Worm (Caenorhabditis elegans) whole organism, young adult: ENCODE results near the gene AH6.3.

ENCODE experiments used
- B0019.2 ChIP-seq: fragments of 200-800 bp; sonication (Bioruptor generic); conservative IDR thresholded peaks from 2 replicates; pipeline ENCODE4 v1.3.6; 2022; ENCODE audit warnings: missing genetic modification reagents, missing genetic modification characterization, missing compliant biosample characterization
- C06A6.2 ChIP-seq: fragments of 200-800 bp; sonication (Bioruptor generic); conservative IDR thresholded peaks from 2 replicates; pipeline ENCODE4 v1.3.6; 2022; ENCODE audit warnings: missing genetic modification characterization, missing compliant biosample characterization
- F23B12.7 ChIP-seq: sonication (generic microtip); optimal IDR thresholded peaks from 2 replicates; lab custom pipeline; 2017; ENCODE audit warnings: missing genetic modification characterization, mild to moderate bottlenecking, missing compliant biosample characterization, antibody characterized with exemption, moderate library complexity; ENCODE audit not compliant: insufficient read depth
- F39B2.1 ChIP-seq: fragments of 200-800 bp; sonication (Bioruptor generic); IDR thresholded peaks from 2 replicates; pipeline ENCODE4 v1.3.6; 2022; ENCODE audit warnings: missing genetic modification reagents, missing genetic modification characterization, missing compliant biosample characterization
- K11D2.4 ChIP-seq: fragments of 200-800 bp; sonication (Bioruptor generic); IDR thresholded peaks from 2 replicates; pipeline ENCODE4 v1.3.6; 2022; ENCODE audit warnings: missing genetic modification reagents, missing genetic modification characterization, missing compliant biosample characterization
- T07F8.4 ChIP-seq: sonication (generic microtip); optimal IDR thresholded peaks from 2 replicates; lab custom pipeline; 2016; ENCODE audit warnings: mild to moderate bottlenecking, missing genetic modification characterization, moderate library complexity, missing compliant biosample characterization
- ama-1 ChIP-seq, 3 experiments: fragments of 150-350 bp in 1 of 3; sonication (generic microtip) in 2 of 3; optimal IDR thresholded peaks; 2 replicates each; lab custom pipeline; 2014 to 2018; ENCODE audit warnings: missing biosample characterization in 2 of 3, missing genetic modification characterization in 2 of 3, missing genetic modification reagents in 2 of 3
- atf-7 ChIP-seq: sonication (generic microtip); optimal IDR thresholded peaks from 2 replicates; lab custom pipeline; 2017; ENCODE audit warnings: mild to moderate bottlenecking, missing genetic modification characterization, missing compliant biosample characterization
- athp-1 ChIP-seq: sonication (generic microtip); optimal IDR thresholded peaks from 2 replicates; lab custom pipeline; 2017; ENCODE audit warnings: mild to moderate bottlenecking, missing genetic modification characterization, missing compliant biosample characterization
- attf-3 ChIP-seq: fragments of 200-800 bp; sonication (Bioruptor generic); conservative IDR thresholded peaks from 2 replicates; pipeline ENCODE4 v1.3.6; 2022; ENCODE audit warnings: missing genetic modification reagents, missing genetic modification characterization, missing compliant biosample characterization
- attf-6 ChIP-seq: fragments of 200-800 bp; sonication (Bioruptor generic); IDR thresholded peaks from 2 replicates; pipeline ENCODE4 v1.3.6; 2022; ENCODE audit warnings: missing genetic modification reagents, missing genetic modification characterization, missing compliant biosample characterization
- bed-1 ChIP-seq: fragments of 200-800 bp; sonication (Bioruptor generic); IDR thresholded peaks from 2 replicates; pipeline ENCODE4 v1.3.6; 2022; ENCODE audit warnings: missing genetic modification reagents, missing genetic modification characterization, missing compliant biosample characterization
- bed-2 ChIP-seq: fragments of 200-800 bp; sonication (Bioruptor generic); IDR thresholded peaks from 2 replicates; pipeline ENCODE4 v1.3.6; 2022; ENCODE audit warnings: missing genetic modification reagents, missing genetic modification characterization, missing compliant biosample characterization
- ccch-3 ChIP-seq: fragments of 200-800 bp; sonication (Bioruptor generic); optimal IDR thresholded peaks from 2 replicates; lab custom pipeline; 2018; ENCODE audit warnings: mild to moderate bottlenecking, missing genetic modification characterization, missing compliant biosample characterization
- cebp-1 ChIP-seq, 2 experiments: fragments of 200-800 bp in 1 of 2; sonication (Bioruptor generic) in 1 of 2; sonication (generic microtip) in 1 of 2; IDR thresholded peaks in 1 of 2; optimal IDR thresholded peaks in 1 of 2; 2 replicates each; pipeline versions ENCODE4 v1.3.6 to Lab custom; 2017 to 2022; ENCODE audit warnings: missing compliant biosample characterization in 2 of 2, missing genetic modification characterization in 2 of 2, mild to moderate bottlenecking in 1 of 2, missing genetic modification reagents in 1 of 2, moderate library complexity in 1 of 2
- ceh-100 ChIP-seq: fragments of 200-800 bp; sonication (Bioruptor generic); IDR thresholded peaks from 2 replicates; pipeline ENCODE4 v1.3.6; 2022; ENCODE audit warnings: missing genetic modification reagents, missing genetic modification characterization, missing compliant biosample characterization
- ceh-27 ChIP-seq: fragments of 200-800 bp; sonication (Bioruptor generic); optimal IDR thresholded peaks from 2 replicates; lab custom pipeline; 2018; ENCODE audit warnings: mild to moderate bottlenecking, missing genetic modification characterization, moderate library complexity, missing compliant biosample characterization
- die-1 ChIP-seq: sonication (generic microtip); optimal IDR thresholded peaks from 2 replicates; lab custom pipeline; 2016; ENCODE audit warnings: missing genotype, mild to moderate bottlenecking, missing genetic modification characterization, missing compliant biosample characterization
- dox-1 ChIP-seq: fragments of 200-800 bp; sonication (Bioruptor generic); IDR thresholded peaks from 2 replicates; pipeline ENCODE4 v1.3.6; 2022; ENCODE audit warnings: missing genetic modification reagents, missing genetic modification characterization, missing compliant biosample characterization
- dpl-1 ChIP-seq: fragments of 150-350 bp; optimal IDR thresholded peaks from 2 replicates; lab custom pipeline; 2014; ENCODE audit warnings: missing biosample characterization, missing genetic modification reagents, missing genetic modification characterization
- efl-1 ChIP-seq: fragments of 150-350 bp; optimal IDR thresholded peaks from 2 replicates; lab custom pipeline; 2014; ENCODE audit warnings: missing biosample characterization, missing genetic modification reagents, missing genetic modification characterization
- egl-44 ChIP-seq: fragments of 200-800 bp; sonication (Bioruptor generic); IDR thresholded peaks from 2 replicates; pipeline ENCODE4 v1.3.6; 2022; ENCODE audit warnings: missing genetic modification reagents, missing genetic modification characterization, missing compliant biosample characterization
- him-1 ChIP-seq: sonication (generic microtip); optimal IDR thresholded peaks from 2 replicates; lab custom pipeline; 2016; ENCODE audit warnings: missing genotype, missing genetic modification reagents, missing genetic modification characterization, missing compliant biosample characterization
- hmg-1.2 ChIP-seq: fragments of 200-800 bp; sonication (Bioruptor generic); IDR thresholded peaks from 2 replicates; pipeline ENCODE4 v1.3.6; 2022; ENCODE audit warnings: missing genetic modification reagents, missing genetic modification characterization, missing compliant biosample characterization
- let-526 ChIP-seq: fragments of 200-800 bp; sonication (Bioruptor generic); IDR thresholded peaks from 2 replicates; pipeline ENCODE4 v1.3.6; 2022; ENCODE audit warnings: missing genetic modification reagents, missing genetic modification characterization, missing compliant biosample characterization
- lin-35 ChIP-seq, 3 experiments: fragments of 150-350 bp in 2 of 3; sonication (generic microtip) in 1 of 3; optimal IDR thresholded peaks; 2 replicates each; lab custom pipeline; 2014 to 2018; ENCODE audit warnings: missing biosample characterization in 3 of 3, missing genetic modification characterization in 3 of 3, missing genetic modification reagents in 3 of 3
- lin-40 ChIP-seq: sonication (generic microtip); optimal IDR thresholded peaks from 2 replicates; lab custom pipeline; 2016; ENCODE audit warnings: missing genetic modification characterization, mild to moderate bottlenecking, missing compliant biosample characterization, missing genotype, missing genetic modification reagents
- madf-6 ChIP-seq: fragments of 200-800 bp; sonication (Bioruptor generic); IDR thresholded peaks from 2 replicates; pipeline ENCODE4 v1.3.6; 2022; ENCODE audit warnings: missing genetic modification reagents, missing genetic modification characterization, missing compliant biosample characterization
- nhr-80 ChIP-seq: sonication (generic microtip); optimal IDR thresholded peaks from 2 replicates; lab custom pipeline; 2016; ENCODE audit warnings: missing genetic modification characterization, missing compliant biosample characterization
- pha-4 ChIP-seq: fragments of 150-350 bp; sonication (generic microtip); optimal IDR thresholded peaks from 2 replicates; lab custom pipeline; 2014; ENCODE audit warnings: missing biosample characterization, missing genetic modification reagents, missing genetic modification characterization
- rec-8 ChIP-seq, 2 experiments: sonication (generic microtip); optimal IDR thresholded peaks; 2 replicates each; lab custom pipeline; 2016; ENCODE audit warnings: mild to moderate bottlenecking in 2 of 2, missing genetic modification characterization in 2 of 2, missing genetic modification reagents in 2 of 2, missing genotype in 2 of 2, missing biosample characterization in 1 of 2, missing compliant biosample characterization in 1 of 2, moderate library complexity in 1 of 2
- sea-2 ChIP-seq: fragments of 200-800 bp; sonication (Bioruptor generic); IDR thresholded peaks from 2 replicates; pipeline ENCODE4 v1.3.6; 2022; ENCODE audit warnings: missing genetic modification characterization, missing compliant biosample characterization
- somi-1 ChIP-seq: fragments of 200-800 bp; sonication (Bioruptor generic); optimal IDR thresholded peaks from 2 replicates; lab custom pipeline; 2018; ENCODE audit warnings: mild to moderate bottlenecking, missing genetic modification characterization, missing compliant biosample characterization
- tbp1 ChIP-seq: fragments of 200-800 bp; sonication (Bioruptor generic); optimal IDR thresholded peaks from 2 replicates; lab custom pipeline; 2018; ENCODE audit warnings: mild to moderate bottlenecking, missing genetic modification characterization, missing compliant biosample characterization
- unc-62 ChIP-seq: fragments of 150-350 bp; optimal IDR thresholded peaks from 2 replicates; lab custom pipeline; 2014; ENCODE audit warnings: missing biosample characterization, missing genetic modification reagents, missing genetic modification characterization
- xnd-1 ChIP-seq: sonication (generic microtip); optimal IDR thresholded peaks from 2 replicates; lab custom pipeline; 2016; ENCODE audit warnings: missing genotype, missing genetic modification reagents, missing genetic modification characterization, missing compliant biosample characterization
- ztf-22 ChIP-seq: fragments of 200-800 bp; sonication (Bioruptor generic); optimal IDR thresholded peaks from 2 replicates; lab custom pipeline; 2018; ENCODE audit warnings: mild to moderate bottlenecking, missing genetic modification characterization, moderate library complexity, missing compliant biosample characterization
- ztf-26 ChIP-seq: sonication (generic microtip); optimal IDR thresholded peaks from 2 replicates; lab custom pipeline; 2017; ENCODE audit warnings: missing genetic modification characterization, missing compliant biosample characterization
- ztf-28 ChIP-seq: fragments of 200-800 bp; sonication (Bioruptor generic); IDR thresholded peaks from 2 replicates; pipeline ENCODE4 v1.3.6; 2022; ENCODE audit warnings: missing genetic modification reagents, missing genetic modification characterization, missing compliant biosample characterization
- ztf-3 ChIP-seq: fragments of 200-800 bp; sonication (Bioruptor generic); optimal IDR thresholded peaks from 2 replicates; lab custom pipeline; 2018; ENCODE audit warnings: mild to moderate bottlenecking, missing genetic modification characterization, missing compliant biosample characterization

Gene AH6.3

DNA sequence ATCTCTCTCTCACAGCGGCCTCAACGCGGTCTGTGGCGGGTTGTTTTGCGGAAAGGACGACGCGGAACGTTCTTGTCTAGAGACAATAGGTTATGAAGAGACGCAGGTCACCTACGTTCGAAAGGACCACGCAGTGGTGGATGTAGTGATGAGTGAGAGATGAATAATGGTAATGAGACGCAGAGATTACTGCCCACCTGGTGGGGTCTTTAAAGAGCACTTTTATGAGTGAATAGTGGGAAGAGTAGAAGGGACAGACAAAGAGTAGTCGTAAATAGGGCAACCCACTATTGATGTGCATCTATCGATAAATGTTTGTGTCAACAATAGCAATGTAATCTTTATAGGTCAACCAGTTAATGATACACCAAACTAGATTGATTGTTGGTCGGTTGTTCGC is 27.8 kb upstream of the AH6.3 start (continued):
- TF ChIP-seq F23B12.7 (tag; lab: Kevin White, UChicago) = no peak
- TF ChIP-seq bed-2 (GFP tag; lab: Robert Waterston, UW) = 0 out of 2 replicates have a peak, but pooled peaks have one; percentile 6
- no peak for TF ChIP-seq unc-62 (GFP tag; lab: Kevin White, UChicago)
- TF ChIP-seq K11D2.4 = no peak

DNA sequence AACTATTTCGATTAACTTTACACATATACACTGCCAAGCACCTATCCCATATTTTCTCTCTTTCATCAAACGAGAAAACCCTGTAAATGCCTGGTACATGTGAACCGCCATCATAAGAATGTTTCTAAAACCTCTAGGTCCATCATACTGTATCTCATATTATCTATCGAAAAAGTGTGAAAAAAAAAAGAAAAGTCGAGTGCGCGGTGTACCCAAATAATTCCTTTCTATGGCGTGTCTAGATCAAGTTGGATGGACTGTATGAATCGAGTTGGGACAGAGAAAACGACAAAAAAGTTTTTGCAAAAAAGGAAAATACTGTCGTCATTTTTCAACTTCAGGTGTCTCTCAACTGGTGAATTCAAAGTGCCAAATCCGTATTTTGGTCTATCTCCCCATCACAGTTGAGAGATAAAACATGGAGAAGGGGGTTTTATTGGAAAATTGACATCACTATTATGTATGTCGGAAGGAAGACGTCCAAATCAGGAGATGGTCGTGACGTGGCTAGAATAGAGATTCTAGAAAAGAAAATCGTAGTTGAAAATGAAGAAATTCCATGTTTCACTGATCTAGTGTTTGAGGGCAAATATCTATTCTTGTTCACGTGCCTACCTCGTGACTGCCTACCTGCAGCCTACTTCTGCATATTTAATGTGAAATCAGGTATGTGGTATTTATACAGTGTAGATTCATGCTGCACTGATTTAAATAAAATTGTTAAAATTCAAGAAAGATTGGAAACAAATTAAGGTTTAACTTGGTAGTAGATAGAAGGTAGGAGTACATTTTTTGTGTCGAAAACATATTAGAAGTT is 25.4 kb upstream of the AH6.3 start:
- TF ChIP-seq K11D2.4 (0 out of 2 replicates have a peak, but pooled peaks have one; percentile 33), lin-40 (tag; lab: Kevin White, UChicago) (peak; percentile 47), athp-1 (no peak), somi-1 (peak; percentile 43), dpl-1 (GFP tag; lab: Kevin White, UChicago) (no peak), B0019.2 (no peak), lin-35 (GFP tag; optimal IDR thresholded peaks at IDR 0.05; lab: Kevin White, UChicago) (no peak)

DNA sequence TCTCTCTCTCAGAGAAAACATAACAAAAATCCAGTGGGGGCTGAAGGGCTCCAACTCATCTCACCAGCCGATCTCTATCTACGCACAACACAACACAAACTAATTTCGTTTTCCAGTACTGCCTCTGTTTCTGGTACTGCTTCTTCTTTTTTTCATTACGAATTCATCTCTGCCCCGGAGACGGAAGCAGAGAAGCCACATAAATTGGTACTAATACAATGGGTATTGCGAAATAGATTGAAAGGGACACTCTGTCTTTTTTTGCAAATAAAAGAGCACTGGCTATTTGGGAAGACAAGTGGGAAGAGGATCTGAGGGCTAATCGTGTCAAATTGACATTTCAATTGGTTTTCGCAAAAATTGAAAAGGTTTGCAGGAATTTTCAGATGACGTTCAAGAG is 21.5 kb upstream of the AH6.3 start:
- TF ChIP-seq cebp-1 (GFP tag; IDR thresholded peaks at IDR 0.05; lab: Robert Waterston, UW) = peak; percentile 69; the same call in 1 of the 2 replicates
- TF ChIP-seq cebp-1 (tag; optimal IDR thresholded peaks at IDR 0.05; lab: Kevin White, UChicago) = peak; percentile 95
- no peak for TF ChIP-seq let-526 (GFP tag; lab: Robert Waterston, UW)
- 0 out of 2 replicates have a peak, but pooled peaks have one; percentile 26 for TF ChIP-seq dox-1
- TF ChIP-seq somi-1 = peak; percentile 18

DNA sequence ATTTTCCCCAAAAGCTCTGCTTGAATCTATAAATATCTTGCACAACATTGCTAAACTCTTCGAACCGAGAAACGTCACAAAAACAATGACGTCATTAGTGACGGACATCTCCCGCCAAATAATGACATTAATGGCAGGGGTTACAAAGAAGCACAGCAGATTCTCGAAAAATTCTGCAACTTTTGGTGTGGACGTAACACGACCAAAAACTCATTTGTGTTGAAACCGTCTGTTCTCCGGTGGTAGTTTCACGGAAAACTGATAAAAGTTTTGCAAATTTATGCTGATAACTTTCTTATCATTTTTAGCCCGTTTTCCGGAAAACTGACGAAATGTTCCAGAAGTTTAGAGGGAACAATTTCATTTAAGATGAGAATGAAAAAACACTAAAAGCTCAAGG is 20.3 kb upstream of the AH6.3 start:
- no peak for TF ChIP-seq attf-6
- no peak for TF ChIP-seq madf-6
- no peak for TF ChIP-seq unc-62 (GFP tag; lab: Kevin White, UChicago)
- TF ChIP-seq him-1 (tag; lab: Kevin White, UChicago) = no peak
- no peak for TF ChIP-seq ztf-28 (GFP tag; lab: Robert Waterston, UW)
- peak; percentile 90 for TF ChIP-seq atf-7
- TF ChIP-seq ztf-22 (GFP tag; lab: Kevin White, UChicago) = no peak
- TF ChIP-seq attf-3 (GFP tag; lab: Robert Waterston, UW) = no peak
- TF ChIP-seq rec-8 (tag; optimal IDR thresholded peaks at IDR 0.05; lab: Kevin White, UChicago) = no peak
- TF ChIP-seq ztf-26 (tag; lab: Kevin White, UChicago) = no peak
- TF ChIP-seq C06A6.2 (GFP tag; lab: Robert Waterston, UW) = no peak
- peak; percentile 1 for TF ChIP-seq tbp1 (GFP tag; lab: Kevin White, UChicago)
- no peak for TF ChIP-seq ccch-3 (GFP tag; lab: Kevin White, UChicago)
- no peak for TF ChIP-seq efl-1 (GFP tag; lab: Kevin White, UChicago)
- no peak for TF ChIP-seq cebp-1 (GFP tag; IDR thresholded peaks at IDR 0.05; lab: Robert Waterston, UW)
- peak; percentile 11 for TF ChIP-seq cebp-1 (tag; optimal IDR thresholded peaks at IDR 0.05; lab: Kevin White, UChicago)
- TF ChIP-seq nhr-80 (tag; lab: Kevin White, UChicago) = peak; percentile 63
- no peak for TF ChIP-seq hmg-1.2
- no peak for TF ChIP-seq T07F8.4 (tag; lab: Kevin White, UChicago)
- no peak for TF ChIP-seq sea-2 (GFP tag; lab: Robert Waterston, UW)

DNA sequence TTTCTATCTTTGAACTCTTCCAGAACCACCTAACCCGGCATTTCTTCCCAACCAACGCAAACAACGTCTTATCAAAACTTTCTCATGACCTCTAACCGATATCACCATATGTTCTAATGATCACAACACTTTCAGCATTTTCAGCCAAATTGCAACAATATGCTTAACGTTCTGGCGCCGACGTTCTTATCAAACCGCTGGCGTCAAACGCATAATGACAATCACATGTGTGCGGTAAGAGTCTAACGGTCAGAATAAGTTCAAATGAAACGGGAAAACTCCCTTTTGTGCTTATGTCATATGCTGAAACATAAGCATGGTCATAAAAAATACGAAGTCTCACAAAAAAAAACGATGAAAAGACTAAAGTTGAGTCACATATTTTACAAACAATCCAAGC is 17.9 kb upstream of the AH6.3 start:
- TF ChIP-seq ceh-27 (no peak), pha-4 (peak; percentile 78), madf-6 (no peak), ceh-100 (no peak), xnd-1 (tag; lab: Kevin White, UChicago) (no peak), ama-1 (optimal IDR thresholded peaks at IDR 0.05; lab: Kevin White, UChicago) (no peak), ama-1 (GFP tag; optimal IDR thresholded peaks at IDR 0.05; lab: Kevin White, UChicago) (no peak), nhr-80 (tag; lab: Kevin White, UChicago) (peak; percentile 95), ztf-3 (GFP tag; lab: Kevin White, UChicago) (no peak), bed-1 (GFP tag; lab: Robert Waterston, UW) (no peak), F39B2.1 (GFP tag; lab: Robert Waterston, UW) (no peak), egl-44 (GFP tag; lab: Robert Waterston, UW) (0 out of 2 replicates have a peak, but pooled peaks have one; percentile 19), die-1 (tag; lab: Kevin White, UChicago) (no peak)
